Worm (Caenorhabditis elegans): ENCODE data around the gene Y43F8B.28.
A peak's percentile ranks its signal among the peaks of the same experiment; 100 is the strongest.

- no peak for TF ChIP-seq ceh-82 (tag; optimal IDR thresholded peaks at IDR 0.05)
- peak; percentile 73 for TF ChIP-seq sma-3 (GFP tag; optimal IDR thresholded peaks at IDR 0.05)
- TF ChIP-seq nhr-12 (tag; optimal IDR thresholded peaks at IDR 0.05), result no peak
- peak; percentile 57 for TF ChIP-seq nhr-25 (tag; optimal IDR thresholded peaks at IDR 0.05)
- no peak for TF ChIP-seq skn-1 (tag; optimal IDR thresholded peaks at IDR 0.05)
- TF ChIP-seq R02D3.7 (tag; optimal IDR thresholded peaks at IDR 0.05), result no peak
- TF ChIP-seq snpc-4 (tag; optimal IDR thresholded peaks at IDR 0.05), result no peak
- no peak for TF ChIP-seq nhr-23 (tag; optimal IDR thresholded peaks at IDR 0.05)
- no peak for TF ChIP-seq nhr-237 (tag; optimal IDR thresholded peaks at IDR 0.05)
- no peak for TF ChIP-seq peb-1 (tag; optimal IDR thresholded peaks at IDR 0.05)
- TF ChIP-seq gmeb-1 (tag; optimal IDR thresholded peaks at IDR 0.05), result peak; percentile 66
- TF ChIP-seq zag-1 (tag; optimal IDR thresholded peaks at IDR 0.05), result no peak
- no peak for TF ChIP-seq dmd-4 (tag; optimal IDR thresholded peaks at IDR 0.05)
Measured at ce11 chrV:19527565-19527964, 42.4 kb downstream of the Y43F8B.28 start.
